Worm (Caenorhabditis elegans) whole organism, young adult: ENCODE data around the gene T11F8.12.

Experiments
- die-1 ChIP-seq: sonication (generic microtip); optimal IDR thresholded peaks from 2 replicates; lab custom pipeline; 2016; ENCODE audit warnings: missing genotype, mild to moderate bottlenecking, missing genetic modification characterization, missing compliant biosample characterization
- dox-1 ChIP-seq: fragments of 200-800 bp; sonication (Bioruptor generic); IDR thresholded peaks from 2 replicates; pipeline ENCODE4 v1.3.6; 2022; ENCODE audit warnings: missing genetic modification reagents, missing genetic modification characterization, missing compliant biosample characterization
- hmg-20 ChIP-seq: fragments of 200-800 bp; sonication (Bioruptor generic); IDR thresholded peaks from 2 replicates; pipeline ENCODE4 v1.3.6; 2022; ENCODE audit warnings: missing genetic modification reagents, missing genetic modification characterization, missing compliant biosample characterization
- lin-40 ChIP-seq: sonication (generic microtip); optimal IDR thresholded peaks from 2 replicates; lab custom pipeline; 2016; ENCODE audit warnings: missing genetic modification characterization, mild to moderate bottlenecking, missing compliant biosample characterization, missing genotype, missing genetic modification reagents
- lin-54 ChIP-seq: fragments of 200-800 bp; sonication (Bioruptor generic); optimal IDR thresholded peaks from 2 replicates; lab custom pipeline; 2018; ENCODE audit warnings: mild to moderate bottlenecking, missing genetic modification characterization, missing compliant biosample characterization
- nhr-90 ChIP-seq: sonication (generic microtip); optimal IDR thresholded peaks from 2 replicates; lab custom pipeline; 2016; ENCODE audit warnings: missing genotype, mild to moderate bottlenecking, missing genetic modification characterization, missing compliant biosample characterization
- pha-4 ChIP-seq: fragments of 150-350 bp; sonication (generic microtip); optimal IDR thresholded peaks from 2 replicates; lab custom pipeline; 2014; ENCODE audit warnings: missing biosample characterization, missing genetic modification reagents, missing genetic modification characterization
- snpc-4 ChIP-seq, 5 experiments: fragments of 150-350 bp in 1 of 5; sonication (generic microtip) in 4 of 5; optimal IDR thresholded peaks; 2 replicates each; lab custom pipeline; 2014 to 2018; ENCODE audit warnings: missing genetic modification characterization in 5 of 5, missing biosample characterization in 3 of 5, antibody characterized with exemption in 2 of 5, mild to moderate bottlenecking in 2 of 5, missing compliant biosample characterization in 2 of 5, missing genotype in 2 of 5, moderate library complexity in 2 of 5, missing genetic modification reagents in 1 of 5
- unc-62 ChIP-seq: fragments of 150-350 bp; optimal IDR thresholded peaks from 2 replicates; lab custom pipeline; 2014; ENCODE audit warnings: missing biosample characterization, missing genetic modification reagents, missing genetic modification characterization

- TF ChIP-seq lin-54 (GFP tag; lab: Kevin White, UChicago) (no peak), die-1 (no peak), unc-62 (GFP tag; lab: Kevin White, UChicago) (no peak), hmg-20 (GFP tag; lab: Robert Waterston, UW) (no peak), lin-40 (tag; lab: Kevin White, UChicago) (no peak), nhr-90 (tag; lab: Kevin White, UChicago) (no peak), snpc-4 (GFP tag; optimal IDR thresholded peaks at IDR 0.05; lab: Kevin White, UChicago) (no peak), snpc-4 (tag; optimal IDR thresholded peaks at IDR 0.05; lab: Kevin White, UChicago) (no peak), dox-1 (GFP tag; lab: Robert Waterston, UW) (no peak), pha-4 (no peak)
Measured at ce11 chrIV:5526711-5527383, 44.7 kb upstream of the T11F8.12 start.
